Fruit fly (Drosophila melanogaster) whole organism, prepupa: ENCODE measurements around the gene CG15531.

Experiments used
- CG10631 ChIP-seq: fragments of 200-800 bp; sonication (Bioruptor generic); optimal IDR thresholded peaks from 2 replicates; lab custom pipeline; 2016; ENCODE audit warnings: missing biosample characterization, missing genetic modification characterization
- CG11762 ChIP-seq: fragments of 200-800 bp; sonication (Bioruptor generic); optimal IDR thresholded peaks from 3 replicates; lab custom pipeline; 2016; ENCODE audit warnings: missing biosample characterization, missing genetic modification characterization; ENCODE audit not compliant: insufficient read depth
- CG11902 ChIP-seq: fragments of 200-800 bp; sonication (Bioruptor generic); optimal IDR thresholded peaks from 3 replicates; lab custom pipeline; 2016; ENCODE audit warnings: missing biosample characterization, missing genetic modification characterization
- CG1621 ChIP-seq: fragments of 200-800 bp; sonication (Bioruptor generic); optimal IDR thresholded peaks from 3 replicates; lab custom pipeline; 2018; ENCODE audit warnings: missing biosample characterization, mild to moderate bottlenecking, missing genetic modification characterization
- CG3032 ChIP-seq: fragments of 200-800 bp; optimal IDR thresholded peaks from 2 replicates; lab custom pipeline; 2019; ENCODE audit warnings: missing biosample characterization, mild to moderate bottlenecking, missing genetic modification characterization, moderate library complexity
- CG31627 ChIP-seq: fragments of 200-800 bp; sonication (Bioruptor generic); optimal IDR thresholded peaks from 3 replicates; lab custom pipeline; 2016; ENCODE audit warnings: missing biosample characterization, missing genetic modification characterization
- CG34406 ChIP-seq: fragments of 200-800 bp; sonication (Bioruptor generic); optimal IDR thresholded peaks from 3 replicates; lab custom pipeline; 2016; ENCODE audit warnings: missing biosample characterization, missing genetic modification characterization
- CG3919 ChIP-seq: fragments of 200-800 bp; sonication (Bioruptor generic); optimal IDR thresholded peaks from 3 replicates; lab custom pipeline; 2016; ENCODE audit warnings: missing biosample characterization, missing genetic modification characterization
- CG6163 ChIP-seq: fragments of 200-800 bp; sonication (Bioruptor generic); IDR thresholded peaks from 3 replicates; pipeline ENCODE4 v1.3.6; 2022; ENCODE audit warnings: missing biosample characterization, missing genetic modification characterization
- CG6792 ChIP-seq: fragments of 200-800 bp; sonication (Bioruptor generic); optimal IDR thresholded peaks from 3 replicates; lab custom pipeline; 2016; ENCODE audit warnings: missing biosample characterization, missing genetic modification characterization
- CG6808 ChIP-seq: fragments of 200-800 bp; sonication (Bioruptor generic); optimal IDR thresholded peaks from 3 replicates; lab custom pipeline; 2017; ENCODE audit warnings: missing biosample characterization, missing genetic modification characterization, mild to moderate bottlenecking, moderate library complexity, missing genetic modification reagents
- CG7368 ChIP-seq: fragments of 200-800 bp; sonication (Bioruptor generic); optimal IDR thresholded peaks from 3 replicates; lab custom pipeline; 2016; ENCODE audit warnings: missing biosample characterization, missing genetic modification characterization
- CG8119 ChIP-seq: fragments of 200-800 bp; sonication (Bioruptor generic); IDR thresholded peaks from 3 replicates; pipeline ENCODE4 v1.3.6; 2022; ENCODE audit warnings: missing biosample characterization, missing genetic modification characterization
- CG8319 ChIP-seq: fragments of 200-800 bp; sonication (Bioruptor generic); optimal IDR thresholded peaks from 3 replicates; lab custom pipeline; 2016; ENCODE audit warnings: missing biosample characterization, missing genetic modification characterization
- CG9139 ChIP-seq: fragments of 200-800 bp; sonication (Bioruptor generic); optimal IDR thresholded peaks from 3 replicates; lab custom pipeline; 2017; ENCODE audit warnings: missing biosample characterization, mild to moderate bottlenecking, missing genetic modification characterization
- Eip75B ChIP-seq: fragments of 200-800 bp; sonication (Bioruptor generic); optimal IDR thresholded peaks from 3 replicates; lab custom pipeline; 2016; ENCODE audit warnings: missing biosample characterization, missing genetic modification characterization
- Eip78C ChIP-seq: fragments of 200-800 bp; sonication (Bioruptor generic); peaks from one replicate; lab custom pipeline; 2016; ENCODE audit warnings: missing biosample characterization, missing genetic modification characterization
- Eip93F ChIP-seq: fragments of 200-800 bp; sonication (Bioruptor generic); optimal IDR thresholded peaks from 2 replicates; lab custom pipeline; 2016; ENCODE audit warnings: missing biosample characterization, mild to moderate bottlenecking, missing genetic modification characterization
- Ets21C ChIP-seq: fragments of 200-800 bp; sonication (Bioruptor generic); optimal IDR thresholded peaks from 3 replicates; lab custom pipeline; 2016; ENCODE audit warnings: missing biosample characterization, missing genetic modification characterization
- Ets96B ChIP-seq: fragments of 200-800 bp; optimal IDR thresholded peaks from 2 replicates; lab custom pipeline; 2019; ENCODE audit warnings: missing biosample characterization, mild to moderate bottlenecking, missing genetic modification characterization, moderate library complexity
- Gug ChIP-seq: fragments of 200-800 bp; sonication (Bioruptor generic); IDR thresholded peaks from 2 replicates; pipeline ENCODE4 v1.3.6; 2022; ENCODE audit warnings: missing biosample characterization, missing genetic modification characterization
- Hr39 ChIP-seq: fragments of 200-800 bp; sonication (Bioruptor generic); optimal IDR thresholded peaks from 2 replicates; lab custom pipeline; 2016; ENCODE audit warnings: missing biosample characterization, missing genetic modification characterization
- Lpt ChIP-seq: fragments of 200-800 bp; sonication (Bioruptor generic); optimal IDR thresholded peaks from 3 replicates; lab custom pipeline; 2016; ENCODE audit warnings: missing biosample characterization, missing genetic modification characterization
- Met ChIP-seq: fragments of 200-800 bp; sonication (Bioruptor generic); optimal IDR thresholded peaks from 3 replicates; lab custom pipeline; 2016; ENCODE audit warnings: missing biosample characterization, missing genetic modification characterization
- OdsH ChIP-seq: fragments of 200-800 bp; sonication (Bioruptor generic); optimal IDR thresholded peaks from 3 replicates; lab custom pipeline; 2016; ENCODE audit warnings: missing biosample characterization, missing genetic modification characterization
- Smox ChIP-seq: fragments of 200-800 bp; sonication (Bioruptor generic); optimal IDR thresholded peaks from 3 replicates; lab custom pipeline; 2016; ENCODE audit warnings: missing biosample characterization, missing genetic modification characterization
- Sox15 ChIP-seq: fragments of 200-800 bp; sonication (Bioruptor generic); optimal IDR thresholded peaks from 3 replicates; lab custom pipeline; 2016; ENCODE audit warnings: missing biosample characterization, missing genetic modification characterization
- achi ChIP-seq: fragments of 200-800 bp; sonication (Bioruptor generic); optimal IDR thresholded peaks from 3 replicates; lab custom pipeline; 2016; ENCODE audit warnings: missing biosample characterization, missing genetic modification characterization
- acj6 ChIP-seq: fragments of 200-800 bp; sonication (Bioruptor generic); optimal IDR thresholded peaks from 3 replicates; lab custom pipeline; 2016; ENCODE audit warnings: missing biosample characterization, missing genetic modification characterization
- cyc ChIP-seq: fragments of 200-800 bp; sonication (Bioruptor generic); optimal IDR thresholded peaks from 3 replicates; lab custom pipeline; 2016; ENCODE audit warnings: missing biosample characterization, missing genetic modification characterization
- dsx ChIP-seq: fragments of 200-800 bp; optimal IDR thresholded peaks from 3 replicates; lab custom pipeline; 2019; ENCODE audit warnings: missing biosample characterization, mild to moderate bottlenecking, missing genetic modification characterization, moderate library complexity; ENCODE audit not compliant: poor library complexity, severe bottlenecking
- eg ChIP-seq: fragments of 200-800 bp; sonication (Bioruptor generic); IDR thresholded peaks from 3 replicates; pipeline ENCODE4 v1.3.6; 2022; ENCODE audit warnings: missing biosample characterization, missing genetic modification characterization
- esn ChIP-seq: fragments of 200-800 bp; sonication (Bioruptor generic); optimal IDR thresholded peaks from 2 replicates; lab custom pipeline; 2016; ENCODE audit warnings: missing biosample characterization, mild to moderate bottlenecking, missing genetic modification characterization, moderate library complexity
- fkh ChIP-seq: fragments of 200-800 bp; sonication (Bioruptor generic); optimal IDR thresholded peaks from 3 replicates; lab custom pipeline; 2017; ENCODE audit warnings: missing biosample characterization, mild to moderate bottlenecking, missing genetic modification characterization, moderate library complexity
- net ChIP-seq: fragments of 200-800 bp; sonication (Bioruptor generic); optimal IDR thresholded peaks from 3 replicates; lab custom pipeline; 2016; ENCODE audit warnings: missing biosample characterization, missing genetic modification characterization
- salr ChIP-seq, 2 experiments: fragments of 200-800 bp; sonication (Bioruptor generic); optimal IDR thresholded peaks; 3 replicates each; lab custom pipeline; 2016 to 2018; ENCODE audit warnings: missing biosample characterization in 2 of 2, missing genetic modification characterization in 2 of 2, mild to moderate bottlenecking in 1 of 2
- spab ChIP-seq: fragments of 200-800 bp; sonication (Bioruptor generic); optimal IDR thresholded peaks from 2 replicates; lab custom pipeline; 2017; ENCODE audit warnings: missing biosample characterization, mild to moderate bottlenecking, missing genetic modification characterization, missing genetic modification reagents
- svp ChIP-seq: fragments of 200-800 bp; sonication (Bioruptor generic); peaks from one replicate; lab custom pipeline; 2016; ENCODE audit warnings: missing biosample characterization, missing genetic modification characterization
- vri ChIP-seq: fragments of 200-800 bp; sonication (Bioruptor generic); optimal IDR thresholded peaks from 3 replicates; lab custom pipeline; 2016; ENCODE audit warnings: missing biosample characterization, mild to moderate bottlenecking, missing genetic modification characterization

The CG15531 gene

dm6 chr3R:30203104-30203986 lies 7.3 kb upstream of the CG15531 start (continued):
- TF ChIP-seq CG7368 (GFP tag; lab: Kevin White, UChicago): peak; percentile 70
- TF ChIP-seq svp (GFP tag; lab: Kevin White, UChicago): peak; percentile 67
- peak; percentile 40 for TF ChIP-seq Hr39 (GFP tag; lab: Kevin White, UChicago)
- TF ChIP-seq acj6 (GFP tag; lab: Kevin White, UChicago): peak; percentile 60
- TF ChIP-seq CG11902 (GFP tag; lab: Kevin White, UChicago): peak; percentile 69
- peak; percentile 69 for TF ChIP-seq CG3032 (tag; lab: Kevin White, UChicago)
- TF ChIP-seq Met (GFP tag; lab: Kevin White, UChicago): peak; percentile 65
- TF ChIP-seq CG10631 (GFP tag; lab: Kevin White, UChicago): peak; percentile 64
- TF ChIP-seq Eip93F (GFP tag; lab: Kevin White, UChicago): no peak
- TF ChIP-seq CG9139 (GFP tag; lab: Kevin White, UChicago): peak; percentile 2
- peak; percentile 24 for TF ChIP-seq vri (GFP tag; lab: Kevin White, UChicago)
- peak in 1 of 2 experiments; percentile 63 for TF ChIP-seq salr (GFP tag; optimal IDR thresholded peaks at IDR 0.05; lab: Kevin White, UChicago)
- TF ChIP-seq CG11762: peak; percentile 72
- TF ChIP-seq net: peak; percentile 69
- TF ChIP-seq Eip75B (GFP tag; lab: Kevin White, UChicago): peak; percentile 79
- peak; percentile 39 for TF ChIP-seq CG31627 (GFP tag; lab: Kevin White, UChicago)
- 0 out of 2 replicates have a peak, but pooled peaks have one; percentile 32 for TF ChIP-seq Gug (GFP tag; lab: Robert Waterston, UW)
- TF ChIP-seq fkh: peak; percentile 99
- peak; percentile 65 for TF ChIP-seq Sox15

- TF ChIP-seq Ets96B (tag; lab: Kevin White, UChicago) (no peak), OdsH (GFP tag; lab: Kevin White, UChicago) (no peak), svp (GFP tag; lab: Kevin White, UChicago) (no peak), vri (GFP tag; lab: Kevin White, UChicago) (no peak), esn (GFP tag; lab: Kevin White, UChicago) (no peak), CG6792 (no peak), CG1621 (tag; lab: Kevin White, UChicago) (no peak), CG11762 (no peak), fkh (no peak), spab (GFP tag; lab: Kevin White, UChicago) (no peak)
These were observed 6.8 kb upstream of the CG15531 start, which contains the start of gene CG9743 for dm6 chr3R:30202898-30203103. CG9743 (minus strand) TSS chr3R:30202998.

DNA sequence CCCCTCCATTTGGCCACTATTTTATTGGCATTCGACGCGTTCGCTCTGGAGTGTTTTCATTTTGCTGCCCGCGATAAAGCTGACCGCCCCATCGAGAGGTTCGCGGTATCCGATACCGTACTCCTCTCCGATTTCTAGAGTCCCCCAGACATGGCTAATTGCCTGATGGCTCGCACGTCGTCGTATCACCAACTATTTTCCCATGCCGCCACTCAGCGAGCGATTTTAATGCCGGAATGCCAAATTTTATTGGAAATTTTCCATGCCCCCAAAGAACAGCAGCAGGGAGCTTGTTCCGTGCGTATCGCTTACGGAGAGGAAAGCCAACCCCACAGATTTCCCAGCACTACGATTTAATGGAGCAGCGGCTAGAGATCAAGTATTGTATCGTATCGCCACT lies 5.0 kb upstream of the CG15531 start:
- no peak for TF ChIP-seq CG3032 (tag; lab: Kevin White, UChicago)
- no peak for TF ChIP-seq CG8119 (GFP tag; lab: Robert Waterston, UW)
- TF ChIP-seq Ets21C (GFP tag; lab: Kevin White, UChicago): no peak
- TF ChIP-seq CG6163 (GFP tag; lab: Robert Waterston, UW): no peak
- no peak for TF ChIP-seq CG34406 (GFP tag; lab: Kevin White, UChicago)
- no peak for TF ChIP-seq cyc
- TF ChIP-seq CG3919 (GFP tag; lab: Kevin White, UChicago): no peak
- TF ChIP-seq Smox (GFP tag; lab: Kevin White, UChicago): no peak

dm6 chr3R:30200091-30200698 lies 4.2 kb upstream of the CG15531 start:
- TF ChIP-seq CG8319: no peak
- peak; percentile 5 for TF ChIP-seq Eip78C (GFP tag; lab: Kevin White, UChicago)
- TF ChIP-seq acj6 (GFP tag; lab: Kevin White, UChicago): no peak
- no peak for TF ChIP-seq CG6792
- no peak for TF ChIP-seq dsx
- no peak for TF ChIP-seq svp (GFP tag; lab: Kevin White, UChicago)
- peak; percentile 5 for TF ChIP-seq fkh
- TF ChIP-seq CG6808: no peak
- no peak for TF ChIP-seq eg (GFP tag; lab: Robert Waterston, UW)
- no peak for TF ChIP-seq Lpt
- peak; percentile 91 for TF ChIP-seq vri (GFP tag; lab: Kevin White, UChicago)
- no peak for TF ChIP-seq achi (GFP tag; lab: Kevin White, UChicago)
